Fruit fly (Drosophila melanogaster) whole organism, embryonic: ENCODE results near the gene CG31381.
A peak's percentile ranks its signal among the peaks of the same experiment; 100 is the strongest.

Experiments
- ATbp ChIP-seq: fragments of 200-800 bp; sonication (Bioruptor generic); optimal IDR thresholded peaks from 2 replicates; lab custom pipeline; 2017; ENCODE audit warnings: missing biosample characterization, mild to moderate bottlenecking, missing genetic modification characterization, missing genetic modification reagents
- CG11398 ChIP-seq: fragments of 200-800 bp; sonication (Bioruptor generic); optimal IDR thresholded peaks from 2 replicates; lab custom pipeline; 2016; ENCODE audit warnings: missing biosample characterization, missing genetic modification characterization
- CG12071 ChIP-seq: fragments of 200-800 bp; sonication (Bioruptor generic); optimal IDR thresholded peaks from 3 replicates; lab custom pipeline; 2018; ENCODE audit warnings: missing biosample characterization, mild to moderate bottlenecking, missing genetic modification characterization
- CG12104 ChIP-seq: fragments of 200-800 bp; sonication (Bioruptor generic); optimal IDR thresholded peaks from 3 replicates; lab custom pipeline; 2016; ENCODE audit warnings: missing biosample characterization, missing genetic modification characterization
- CG13296 ChIP-seq: fragments of 200-800 bp; sonication (Bioruptor generic); optimal IDR thresholded peaks from 3 replicates; lab custom pipeline; 2018; ENCODE audit warnings: missing biosample characterization, mild to moderate bottlenecking, missing genetic modification characterization
- CG15479 ChIP-seq: fragments of 200-800 bp; sonication (Bioruptor generic); optimal IDR thresholded peaks from 3 replicates; lab custom pipeline; 2019; ENCODE audit warnings: missing biosample characterization, mild to moderate bottlenecking, missing genetic modification characterization, moderate library complexity
- CG15601 ChIP-seq: fragments of 200-800 bp; sonication (Bioruptor generic); optimal IDR thresholded peaks from 3 replicates; lab custom pipeline; 2019; ENCODE audit warnings: missing biosample characterization, mild to moderate bottlenecking, missing genetic modification characterization, moderate library complexity
- CG31365 ChIP-seq: fragments of 200-800 bp; sonication (Bioruptor generic); optimal IDR thresholded peaks from 2 replicates; lab custom pipeline; 2018; ENCODE audit warnings: missing biosample characterization, mild to moderate bottlenecking, missing genetic modification characterization
- CG3163 ChIP-seq: fragments of 200-800 bp; sonication (Bioruptor generic); optimal IDR thresholded peaks from 3 replicates; lab custom pipeline; 2016; ENCODE audit warnings: missing biosample characterization, missing genetic modification characterization
- CG3407 ChIP-seq: fragments of 200-800 bp; sonication (Bioruptor generic); optimal IDR thresholded peaks from 2 replicates; lab custom pipeline; 2018; ENCODE audit warnings: missing biosample characterization, mild to moderate bottlenecking, missing genetic modification characterization
- CG4328 ChIP-seq: fragments of 200-800 bp; sonication (Bioruptor generic); optimal IDR thresholded peaks from 3 replicates; lab custom pipeline; 2017; ENCODE audit warnings: missing biosample characterization, missing genetic modification reagents, missing genetic modification characterization
- CG4730 ChIP-seq: fragments of 200-800 bp; sonication (Bioruptor generic); IDR thresholded peaks from 2 replicates; pipeline ENCODE4 v1.3.6; 2022; ENCODE audit warnings: missing biosample characterization, missing genetic modification characterization
- CG7372 ChIP-seq: fragments of 200-800 bp; sonication (Bioruptor generic); IDR thresholded peaks from 2 replicates; pipeline ENCODE4 v1.3.6; 2022; ENCODE audit warnings: missing biosample characterization, missing genetic modification characterization
- CG7963 ChIP-seq: fragments of 200-800 bp; sonication (Bioruptor generic); IDR thresholded peaks from 3 replicates; pipeline ENCODE4 v1.3.6; 2022; ENCODE audit warnings: missing biosample characterization, missing genetic modification characterization; ENCODE audit not compliant: partially characterized antibody
- CG9437 ChIP-seq: fragments of 200-800 bp; sonication (Bioruptor generic); optimal IDR thresholded peaks from 2 replicates; lab custom pipeline; 2018; ENCODE audit warnings: missing biosample characterization, mild to moderate bottlenecking, missing genetic modification characterization
- CHES-1-like ChIP-seq: fragments of 200-800 bp; sonication (Bioruptor generic); optimal IDR thresholded peaks from 2 replicates; lab custom pipeline; 2016; ENCODE audit warnings: missing biosample characterization, missing genetic modification characterization
- CrebB ChIP-seq: fragments of 200-800 bp; sonication (Bioruptor generic); optimal IDR thresholded peaks from 3 replicates; lab custom pipeline; 2018; ENCODE audit warnings: missing biosample characterization, mild to moderate bottlenecking, missing genetic modification characterization
- D19B ChIP-seq: fragments of 200-800 bp; sonication (Bioruptor generic); optimal IDR thresholded peaks from 2 replicates; lab custom pipeline; 2017; ENCODE audit warnings: missing biosample characterization, mild to moderate bottlenecking, missing genetic modification characterization
- Dbx ChIP-seq: fragments of 200-800 bp; sonication (Bioruptor generic); IDR thresholded peaks from 3 replicates; pipeline ENCODE4 v1.3.6; 2022; ENCODE audit warnings: missing biosample characterization, missing genetic modification characterization
- Doc3 ChIP-seq: fragments of 200-800 bp; sonication (Bioruptor generic); IDR thresholded peaks from 3 replicates; pipeline ENCODE4 v1.3.6; 2022; ENCODE audit warnings: missing biosample characterization, missing genetic modification characterization; ENCODE audit not compliant: partially characterized antibody
- GATAe ChIP-seq: fragments of 200-800 bp; sonication (Bioruptor generic); conservative IDR thresholded peaks from 2 replicates; pipeline ENCODE4 v1.3.6; 2022; ENCODE audit warnings: missing biosample characterization, missing genetic modification characterization
- Hmr ChIP-seq: fragments of 200-800 bp; sonication (Bioruptor generic); optimal IDR thresholded peaks from 3 replicates; lab custom pipeline; 2017; ENCODE audit warnings: mild to moderate bottlenecking, missing biosample characterization, missing genetic modification reagents, missing genetic modification characterization
- MBD-R2 ChIP-seq: fragments of 200-800 bp; sonication (Bioruptor generic); IDR thresholded peaks from 2 replicates; pipeline ENCODE4 v1.3.6; 2022; ENCODE audit warnings: missing biosample characterization, missing genetic modification characterization
- Trl ChIP-seq, 3 experiments: fragments of >200 bp in 2 of 3; fragments of 200-800 bp in 1 of 3; sonication (Bioruptor generic) in 1 of 3; optimal IDR thresholded peaks; 2 replicates in 1 of 3; 3 replicates in 2 of 3; lab custom pipeline; 2016 to 2017; ENCODE audit warnings: missing biosample characterization in 1 of 3, missing genetic modification characterization in 1 of 3
- abd-A ChIP-seq: fragments of 200-800 bp; sonication (Bioruptor generic); optimal IDR thresholded peaks from 3 replicates; lab custom pipeline; 2019; ENCODE audit warnings: missing biosample characterization, mild to moderate bottlenecking, missing genetic modification characterization, moderate library complexity
- ac ChIP-seq: fragments of 200-800 bp; sonication (Bioruptor generic); optimal IDR thresholded peaks from 3 replicates; lab custom pipeline; 2017; ENCODE audit warnings: missing biosample characterization, mild to moderate bottlenecking, missing genetic modification characterization
- ap ChIP-seq: fragments of 200-800 bp; sonication (Bioruptor generic); IDR thresholded peaks from 2 replicates; pipeline ENCODE4 v1.3.6; 2022; ENCODE audit warnings: missing biosample characterization, missing genetic modification characterization
- az2 ChIP-seq: fragments of 200-800 bp; sonication (Bioruptor generic); optimal IDR thresholded peaks from 3 replicates; lab custom pipeline; 2016; ENCODE audit warnings: missing biosample characterization, missing genetic modification characterization
- caup ChIP-seq: fragments of 200-800 bp; sonication (Bioruptor generic); optimal IDR thresholded peaks from 3 replicates; lab custom pipeline; 2017; ENCODE audit warnings: missing biosample characterization, mild to moderate bottlenecking, missing genetic modification characterization, moderate library complexity; ENCODE audit not compliant: severe bottlenecking
- chinmo ChIP-seq: fragments of 200-800 bp; sonication (Bioruptor generic); IDR thresholded peaks from 4 replicates; pipeline ENCODE4 v1.3.6; 2022; ENCODE audit warnings: missing biosample characterization, missing genetic modification characterization; ENCODE audit not compliant: partially characterized antibody
- dmrt99B ChIP-seq: fragments of 200-800 bp; sonication (Bioruptor generic); optimal IDR thresholded peaks from 2 replicates; lab custom pipeline; 2018; ENCODE audit warnings: missing biosample characterization, mild to moderate bottlenecking, missing genetic modification characterization, moderate library complexity
- fd96Cb ChIP-seq: fragments of 200-800 bp; sonication (Bioruptor generic); optimal IDR thresholded peaks from 2 replicates; lab custom pipeline; 2018; ENCODE audit warnings: missing biosample characterization, mild to moderate bottlenecking, missing genetic modification characterization, moderate library complexity
- gcm ChIP-seq: fragments of 200-800 bp; sonication (Bioruptor generic); optimal IDR thresholded peaks from 2 replicates; lab custom pipeline; 2019; ENCODE audit warnings: missing biosample characterization, mild to moderate bottlenecking, missing genetic modification characterization, moderate library complexity
- gt ChIP-seq: fragments of 200-800 bp; sonication (Bioruptor generic); IDR thresholded peaks from 2 replicates; pipeline ENCODE4 v1.3.6; 2022; ENCODE audit warnings: missing biosample characterization, missing genetic modification characterization
- hkb ChIP-seq, 2 experiments: fragments of 200-800 bp in 1 of 2; fragments of >200 bp in 1 of 2; sonication (Bioruptor generic) in 1 of 2; IDR thresholded peaks in 1 of 2; optimal IDR thresholded peaks in 1 of 2; 2 replicates each; pipeline versions ENCODE4 v1.3.6 to Lab custom; 2017 to 2022; ENCODE audit warnings: missing biosample characterization in 1 of 2, missing genetic modification characterization in 1 of 2
- nerfin-1 ChIP-seq: fragments of 200-800 bp; sonication (Bioruptor generic); optimal IDR thresholded peaks from 3 replicates; lab custom pipeline; 2019; ENCODE audit warnings: missing biosample characterization, mild to moderate bottlenecking, missing genetic modification characterization, moderate library complexity
- pho ChIP-seq: fragments of 200-800 bp; sonication (Bioruptor generic); optimal IDR thresholded peaks from 2 replicates; lab custom pipeline; 2016; ENCODE audit warnings: missing biosample characterization, missing genetic modification characterization
- psq ChIP-seq: fragments of 200-800 bp; sonication (Bioruptor generic); optimal IDR thresholded peaks from 2 replicates; lab custom pipeline; 2017; ENCODE audit warnings: missing biosample characterization, missing genetic modification characterization
- rib ChIP-seq: fragments of 200-800 bp; sonication (Bioruptor generic); IDR thresholded peaks from 2 replicates; pipeline ENCODE4 v1.3.6; 2022; ENCODE audit warnings: missing biosample characterization, missing genetic modification characterization
- row ChIP-seq: fragments of 200-800 bp; sonication (Bioruptor generic); IDR thresholded peaks from 3 replicates; pipeline ENCODE4 v1.3.6; 2022; ENCODE audit warnings: missing biosample characterization, missing genetic modification characterization
- run ChIP-seq: fragments of 200-800 bp; sonication (Bioruptor generic); optimal IDR thresholded peaks from 3 replicates; lab custom pipeline; 2018; ENCODE audit warnings: missing biosample characterization, mild to moderate bottlenecking, missing genetic modification characterization
- schlank ChIP-seq: fragments of 200-800 bp; sonication (Bioruptor generic); optimal IDR thresholded peaks from 2 replicates; lab custom pipeline; 2018; ENCODE audit warnings: missing biosample characterization, mild to moderate bottlenecking, missing genetic modification characterization
- seq ChIP-seq: fragments of 200-800 bp; sonication (Bioruptor generic); IDR thresholded peaks from 2 replicates; pipeline ENCODE4 v1.3.6; 2022; ENCODE audit warnings: missing biosample characterization, missing genetic modification characterization
- sug ChIP-seq: fragments of 200-800 bp; optimal IDR thresholded peaks from 2 replicates; lab custom pipeline; 2019; ENCODE audit warnings: missing biosample characterization, mild to moderate bottlenecking, missing genetic modification characterization, moderate library complexity
- tna ChIP-seq: fragments of 200-800 bp; sonication (Bioruptor generic); IDR thresholded peaks from 2 replicates; pipeline ENCODE4 v1.3.6; 2022; ENCODE audit warnings: missing biosample characterization, missing genetic modification characterization; ENCODE audit not compliant: partially characterized antibody
- trh ChIP-seq: fragments of 200-800 bp; sonication (Bioruptor generic); optimal IDR thresholded peaks from 2 replicates; lab custom pipeline; 2016; ENCODE audit warnings: missing biosample characterization, missing genetic modification characterization
- tx ChIP-seq: fragments of 200-800 bp; sonication (Bioruptor generic); optimal IDR thresholded peaks from 2 replicates; lab custom pipeline; 2016; ENCODE audit warnings: missing biosample characterization, missing genetic modification characterization
- usp ChIP-seq: fragments of >200 bp; optimal IDR thresholded peaks from 2 replicates; lab custom pipeline; 2017; ENCODE audit warnings: missing biosample characterization, missing genetic modification characterization

Gene CG31381

DNA sequence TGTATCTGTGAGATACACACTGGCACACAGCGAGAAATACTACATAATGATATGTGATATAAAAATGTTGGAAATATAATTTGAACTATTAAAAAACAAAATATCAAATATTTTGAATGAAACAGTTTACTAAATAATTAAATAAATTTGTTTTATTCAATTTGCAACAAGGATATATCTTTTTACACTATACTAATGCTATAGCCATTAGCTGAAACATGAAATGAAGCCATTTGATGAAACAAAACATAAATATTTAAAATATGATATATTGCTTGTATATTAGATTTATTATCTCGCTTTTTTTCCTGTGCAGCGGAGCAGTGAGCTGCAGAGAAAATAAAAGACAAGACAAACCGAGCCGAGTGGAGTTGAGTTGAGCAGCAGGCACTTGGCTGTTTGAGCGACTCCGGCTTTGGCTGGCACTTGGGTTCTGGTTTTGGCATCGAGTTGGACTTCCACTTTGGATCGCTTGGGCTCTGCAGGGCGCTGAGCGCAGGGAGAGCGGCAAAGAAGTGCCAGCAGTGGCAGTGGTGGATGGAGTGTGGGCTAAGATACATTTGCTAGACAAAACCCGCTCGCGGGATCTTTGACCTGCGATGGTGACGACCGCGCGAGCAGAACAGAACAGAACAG lies 16.6 kb downstream of the CG31381 start (continued):
- TF ChIP-seq pho (GFP tag; lab: Kevin White, UChicago), result no peak
- TF ChIP-seq CG4730 (GFP tag; lab: Robert Waterston, UW), result peak; percentile 64
- peak; percentile 76 for TF ChIP-seq run
- no peak for TF ChIP-seq tx
- TF ChIP-seq ac (GFP tag; lab: Kevin White, UChicago), result peak; percentile 6
- peak; percentile 92 for TF ChIP-seq dmrt99B (tag; lab: Kevin White, UChicago)
- TF ChIP-seq az2 (GFP tag; lab: Kevin White, UChicago), result peak; percentile 67
- peak; percentile 68 for TF ChIP-seq CG4328 (GFP tag; lab: Kevin White, UChicago)
- no peak for TF ChIP-seq CG7372
- no peak for TF ChIP-seq gt (GFP tag; lab: Robert Waterston, UW)
- TF ChIP-seq CG31365, result no peak
- TF ChIP-seq fd96Cb (tag; lab: Kevin White, UChicago), result peak; percentile 88
- TF ChIP-seq gcm, result peak; percentile 88
- no peak for TF ChIP-seq hkb (optimal IDR thresholded peaks at IDR 0.05; lab: Kevin White, UChicago)
- TF ChIP-seq hkb (GFP tag; IDR thresholded peaks at IDR 0.05; lab: Robert Waterston, UW), result no peak; the same call in 1 of the 2 replicates
- peak; percentile 66 for TF ChIP-seq Hmr (GFP tag; lab: Kevin White, UChicago)
- TF ChIP-seq ap (GFP tag; lab: Robert Waterston, UW), result peak; percentile 60; the same call in 1 of the 2 replicates
- no peak for TF ChIP-seq rib
- TF ChIP-seq Doc3 (GFP tag; lab: Robert Waterston, UW), result no peak
- 0 out of 2 replicates have a peak, but pooled peaks have one; percentile 45 for TF ChIP-seq seq
- TF ChIP-seq D19B (GFP tag; lab: Kevin White, UChicago), result peak; percentile 30
- peak; percentile 81 for TF ChIP-seq nerfin-1 (tag; lab: Kevin White, UChicago)
- TF ChIP-seq CG3163 (GFP tag; lab: Kevin White, UChicago), result no peak
- no peak for TF ChIP-seq CG12071
- TF ChIP-seq abd-A (tag; lab: Kevin White, UChicago), result no peak
- TF ChIP-seq Dbx (GFP tag; lab: Robert Waterston, UW), result 0 out of 3 replicates have a peak, but pooled peaks have one; percentile 53
- peak; percentile 56; the same call in 1 of the 4 replicates for TF ChIP-seq chinmo (GFP tag; lab: Robert Waterston, UW)
- TF ChIP-seq CrebB, result peak; percentile 61
- TF ChIP-seq tna, result no peak
- peak; percentile 53 for TF ChIP-seq caup (GFP tag; lab: Kevin White, UChicago)
- TF ChIP-seq CG7963 (GFP tag; lab: Robert Waterston, UW), result no peak
- TF ChIP-seq CG9437 (GFP tag; lab: Kevin White, UChicago), result peak; percentile 74
- TF ChIP-seq CHES-1-like, result no peak
- peak in 1 of 2 experiments; percentile 30 for TF ChIP-seq Trl (optimal IDR thresholded peaks at IDR 0.05; lab: Kevin White, UChicago)
- TF ChIP-seq Trl (GFP tag; optimal IDR thresholded peaks at IDR 0.05; lab: Kevin White, UChicago), result no peak
- no peak; the same call in 1 of the 2 replicates for TF ChIP-seq MBD-R2 (GFP tag; lab: Robert Waterston, UW)
- TF ChIP-seq row (GFP tag; lab: Robert Waterston, UW), result peak; percentile 78
- TF ChIP-seq usp (GFP tag; lab: Kevin White, UChicago), result no peak
- TF ChIP-seq CG15479 (GFP tag; lab: Kevin White, UChicago), result no peak
- TF ChIP-seq CG3407 (GFP tag; lab: Kevin White, UChicago), result peak; percentile 53
- peak; percentile 79 for TF ChIP-seq CG13296 (GFP tag; lab: Kevin White, UChicago)
- no peak for TF ChIP-seq GATAe (GFP tag; lab: Robert Waterston, UW)
- no peak for TF ChIP-seq CG11398
- TF ChIP-seq ATbp (GFP tag; lab: Kevin White, UChicago), result peak; percentile 52
- TF ChIP-seq psq (GFP tag; lab: Kevin White, UChicago), result peak; percentile 21
- no peak for TF ChIP-seq sug
- peak; percentile 84 for TF ChIP-seq CG15601 (tag; lab: Kevin White, UChicago)
- peak; percentile 68 for TF ChIP-seq CG12104 (GFP tag; lab: Kevin White, UChicago)
- no peak for TF ChIP-seq trh
- TF ChIP-seq schlank, result no peak
